Worm (Caenorhabditis elegans) whole organism, late embryonic: Measurements from ENCODE around the gene ocr-4.

Experiments used
- C38D4.7 ChIP-seq: fragments of 200-800 bp; sonication (Bioruptor generic); optimal IDR thresholded peaks from 2 replicates; lab custom pipeline; 2018; ENCODE audit warnings: mild to moderate bottlenecking, missing genetic modification characterization, moderate library complexity, missing compliant biosample characterization
- F13H6.1 ChIP-seq: sonication (generic microtip); optimal IDR thresholded peaks from 2 replicates; lab custom pipeline; 2016; ENCODE audit warnings: missing genetic modification characterization, missing compliant biosample characterization
- K02D7.2 ChIP-seq: sonication (generic microtip); optimal IDR thresholded peaks from 2 replicates; lab custom pipeline; 2017; ENCODE audit warnings: mild to moderate bottlenecking, missing genetic modification characterization, missing compliant biosample characterization
- K09A11.1 ChIP-seq: sonication (generic microtip); optimal IDR thresholded peaks from 2 replicates; lab custom pipeline; 2017; ENCODE audit warnings: antibody characterized with exemption, mild to moderate bottlenecking, missing genetic modification characterization, missing compliant biosample characterization; ENCODE audit not compliant: insufficient read depth
- Y22D7AL.16 ChIP-seq: sonication (generic microtip); optimal IDR thresholded peaks from 2 replicates; lab custom pipeline; 2016; ENCODE audit warnings: missing genetic modification characterization, missing compliant biosample characterization
- ahr-1 ChIP-seq: sonication (generic microtip); optimal IDR thresholded peaks from 2 replicates; lab custom pipeline; 2016; ENCODE audit warnings: missing genetic modification characterization, missing compliant biosample characterization
- ceh-14 ChIP-seq: sonication (generic microtip); optimal IDR thresholded peaks from 2 replicates; lab custom pipeline; 2016; ENCODE audit warnings: missing genotype, missing genetic modification characterization, missing compliant biosample characterization
- ceh-19 ChIP-seq: fragments of 200-800 bp; sonication (Bioruptor generic); optimal IDR thresholded peaks from 2 replicates; lab custom pipeline; 2018; ENCODE audit warnings: mild to moderate bottlenecking, missing genetic modification characterization, missing compliant biosample characterization
- ceh-2 ChIP-seq: sonication (generic microtip); optimal IDR thresholded peaks from 2 replicates; lab custom pipeline; 2016; ENCODE audit warnings: missing genotype, missing genetic modification characterization, missing compliant biosample characterization
- ceh-24 ChIP-seq: sonication (generic microtip); optimal IDR thresholded peaks from 2 replicates; lab custom pipeline; 2016; ENCODE audit warnings: mild to moderate bottlenecking, missing genetic modification characterization, missing compliant biosample characterization
- ceh-30 ChIP-seq: fragments of 150-350 bp; optimal IDR thresholded peaks from 2 replicates; lab custom pipeline; 2014; ENCODE audit warnings: missing biosample characterization, missing genetic modification characterization
- ceh-34 ChIP-seq: sonication (generic microtip); optimal IDR thresholded peaks from 2 replicates; lab custom pipeline; 2016; ENCODE audit warnings: mild to moderate bottlenecking, missing genetic modification characterization, missing compliant biosample characterization
- ceh-6 ChIP-seq: fragments of 200-800 bp; sonication (Bioruptor generic); optimal IDR thresholded peaks from 2 replicates; lab custom pipeline; 2018; ENCODE audit warnings: mild to moderate bottlenecking, missing genetic modification characterization, missing compliant biosample characterization
- ceh-9 ChIP-seq: sonication (generic microtip); optimal IDR thresholded peaks from 2 replicates; lab custom pipeline; 2016; ENCODE audit warnings: mild to moderate bottlenecking, missing genetic modification characterization, inconsistent platforms, missing compliant biosample characterization
- che-1 ChIP-seq: sonication (generic microtip); optimal IDR thresholded peaks from 2 replicates; lab custom pipeline; 2016; ENCODE audit warnings: mild to moderate bottlenecking, missing genetic modification characterization, missing compliant biosample characterization
- elt-2 ChIP-seq: sonication (generic microtip); optimal IDR thresholded peaks from 2 replicates; lab custom pipeline; 2016; ENCODE audit warnings: missing genetic modification reagents, missing genetic modification characterization, missing compliant biosample characterization
- elt-4 ChIP-seq: sonication (generic microtip); optimal IDR thresholded peaks from 2 replicates; lab custom pipeline; 2016; ENCODE audit warnings: missing genetic modification characterization, missing compliant biosample characterization
- ets-4 ChIP-seq: sonication (generic microtip); optimal IDR thresholded peaks from 2 replicates; lab custom pipeline; 2016; ENCODE audit warnings: missing genetic modification characterization, missing compliant biosample characterization
- eyg-1 ChIP-seq: sonication (generic microtip); optimal IDR thresholded peaks from 2 replicates; lab custom pipeline; 2016; ENCODE audit warnings: missing genotype, missing genetic modification characterization, missing compliant biosample characterization
- fax-1 ChIP-seq: sonication (generic microtip); optimal IDR thresholded peaks from 2 replicates; lab custom pipeline; 2016; ENCODE audit warnings: missing genotype, missing genetic modification characterization, missing compliant biosample characterization
- gmeb-2 ChIP-seq: sonication (generic microtip); optimal IDR thresholded peaks from 2 replicates; lab custom pipeline; 2016; ENCODE audit warnings: missing genetic modification characterization, inconsistent platforms, missing compliant biosample characterization
- hlh-15 ChIP-seq: sonication (generic microtip); optimal IDR thresholded peaks from 2 replicates; lab custom pipeline; 2016; ENCODE audit warnings: missing genetic modification characterization, missing compliant biosample characterization
- hlh-30 ChIP-seq: sonication (generic microtip); optimal IDR thresholded peaks from 2 replicates; lab custom pipeline; 2017; ENCODE audit warnings: antibody characterized with exemption, missing genetic modification characterization, missing compliant biosample characterization; ENCODE audit not compliant: insufficient read depth
- hlh-6 ChIP-seq: sonication (generic microtip); optimal IDR thresholded peaks from 2 replicates; lab custom pipeline; 2016; ENCODE audit warnings: missing genotype, missing genetic modification characterization, missing compliant biosample characterization
- hlh-8 ChIP-seq: sonication (generic microtip); optimal IDR thresholded peaks from 2 replicates; lab custom pipeline; 2016; ENCODE audit warnings: missing genotype, missing genetic modification characterization, missing compliant biosample characterization
- lim-6 ChIP-seq: sonication (generic microtip); optimal IDR thresholded peaks from 2 replicates; lab custom pipeline; 2016; ENCODE audit warnings: missing genetic modification characterization, missing compliant biosample characterization
- lin-11 ChIP-seq: fragments of 200-800 bp; sonication (Bioruptor generic); optimal IDR thresholded peaks from 2 replicates; lab custom pipeline; 2018; ENCODE audit warnings: mild to moderate bottlenecking, missing genetic modification characterization, missing compliant biosample characterization
- madf-2 ChIP-seq: sonication (generic microtip); optimal IDR thresholded peaks from 2 replicates; lab custom pipeline; 2017; ENCODE audit warnings: missing genetic modification characterization, missing compliant biosample characterization
- nhr-11 ChIP-seq: fragments of 150-350 bp; optimal IDR thresholded peaks from 2 replicates; lab custom pipeline; 2014; ENCODE audit warnings: missing biosample characterization, missing genetic modification characterization
- npax-4 ChIP-seq: sonication (generic microtip); optimal IDR thresholded peaks from 2 replicates; lab custom pipeline; 2016; ENCODE audit warnings: missing genetic modification characterization, missing compliant biosample characterization
- odd-2 ChIP-seq: sonication (generic microtip); optimal IDR thresholded peaks from 2 replicates; lab custom pipeline; 2017; ENCODE audit warnings: antibody characterized with exemption, mild to moderate bottlenecking, missing genetic modification characterization, missing compliant biosample characterization
- pat-9 ChIP-seq: fragments of 200-800 bp; sonication (Bioruptor generic); optimal IDR thresholded peaks from 2 replicates; lab custom pipeline; 2018; ENCODE audit warnings: mild to moderate bottlenecking, missing genetic modification characterization, moderate library complexity, missing compliant biosample characterization
- pha-4 ChIP-seq: fragments of 150-350 bp; optimal IDR thresholded peaks from 2 replicates; lab custom pipeline; 2018; ENCODE audit warnings: missing biosample characterization, missing genetic modification reagents, missing genetic modification characterization
- pqm-1 ChIP-seq: sonication (generic microtip); optimal IDR thresholded peaks from 2 replicates; lab custom pipeline; 2016; ENCODE audit warnings: missing genetic modification characterization, missing compliant biosample characterization
- ref-2 ChIP-seq: sonication (generic microtip); optimal IDR thresholded peaks from 2 replicates; lab custom pipeline; 2016; ENCODE audit warnings: missing genetic modification characterization, missing compliant biosample characterization
- sox-2 ChIP-seq: fragments of 200-800 bp; sonication (Bioruptor generic); IDR thresholded peaks from 2 replicates; pipeline ENCODE4 v1.3.6; 2022; ENCODE audit warnings: missing genetic modification reagents, missing genetic modification characterization, missing compliant biosample characterization
- sox-4 ChIP-seq: sonication (generic microtip); optimal IDR thresholded peaks from 2 replicates; lab custom pipeline; 2017; ENCODE audit warnings: mild to moderate bottlenecking, missing genetic modification characterization, inconsistent platforms, missing compliant biosample characterization
- syd-9 ChIP-seq: sonication (generic microtip); optimal IDR thresholded peaks from 2 replicates; lab custom pipeline; 2016; ENCODE audit warnings: mild to moderate bottlenecking, missing genetic modification characterization, moderate library complexity, missing compliant biosample characterization
- tbx-2 ChIP-seq: sonication (generic microtip); optimal IDR thresholded peaks from 2 replicates; lab custom pipeline; 2016; ENCODE audit warnings: missing genetic modification characterization, missing compliant biosample characterization
- tbx-7 ChIP-seq: sonication (generic microtip); optimal IDR thresholded peaks from 2 replicates; lab custom pipeline; 2016; ENCODE audit warnings: missing genotype, missing genetic modification characterization, missing compliant biosample characterization
- ttx-3 ChIP-seq: sonication (generic microtip); optimal IDR thresholded peaks from 2 replicates; lab custom pipeline; 2016; ENCODE audit warnings: missing genetic modification reagents, missing genetic modification characterization, missing compliant biosample characterization
- unc-42 ChIP-seq: sonication (generic microtip); optimal IDR thresholded peaks from 2 replicates; lab custom pipeline; 2016; ENCODE audit warnings: missing genotype, missing genetic modification characterization, missing compliant biosample characterization
- unc-55 ChIP-seq: sonication (generic microtip); optimal IDR thresholded peaks from 2 replicates; lab custom pipeline; 2017; ENCODE audit warnings: missing biosample characterization, missing genetic modification reagents, missing genetic modification characterization
- unc-86 ChIP-seq: sonication (generic microtip); optimal IDR thresholded peaks from 2 replicates; lab custom pipeline; 2016; ENCODE audit warnings: missing genetic modification characterization, missing compliant biosample characterization
- zip-5 ChIP-seq: sonication (generic microtip); optimal IDR thresholded peaks from 2 replicates; lab custom pipeline; 2016; ENCODE audit warnings: missing genetic modification characterization, missing compliant biosample characterization

The ocr-4 gene

ce11 chrIV:7344020-7344419 lies 11.4 kb upstream of the ocr-4 start:
- TF ChIP-seq K09A11.1 (tag; lab: Kevin White, UChicago): no peak
- TF ChIP-seq ahr-1 (tag; lab: Kevin White, UChicago): no peak
- TF ChIP-seq che-1: no peak
- no peak for TF ChIP-seq zip-5 (tag; lab: Kevin White, UChicago)
- TF ChIP-seq pha-4 (tag; lab: Kevin White, UChicago): no peak
- TF ChIP-seq tbx-2 (tag; lab: Kevin White, UChicago): no peak
- TF ChIP-seq tbx-7: no peak
- TF ChIP-seq elt-2: no peak
- no peak for TF ChIP-seq gmeb-2 (tag; lab: Kevin White, UChicago)
- no peak for TF ChIP-seq hlh-8 (tag; lab: Kevin White, UChicago)
- TF ChIP-seq ceh-9 (tag; lab: Kevin White, UChicago): no peak
- TF ChIP-seq unc-42: no peak
- no peak for TF ChIP-seq nhr-11 (tag; lab: Kevin White, UChicago)

ce11 chrIV:7342144-7342543 lies 9.5 kb upstream of the ocr-4 start:
- TF ChIP-seq F13H6.1 (tag; lab: Kevin White, UChicago) (no peak), ceh-6 (no peak), unc-86 (tag; lab: Kevin White, UChicago) (no peak), npax-4 (tag; lab: Kevin White, UChicago) (no peak), odd-2 (tag; lab: Kevin White, UChicago) (no peak), ceh-30 (tag; lab: Kevin White, UChicago) (no peak), che-1 (no peak), hlh-6 (tag; lab: Kevin White, UChicago) (no peak)
- TF ChIP-seq, all 69 proteins: peak for 0

ce11 chrIV:7339095-7339494 lies 6.5 kb upstream of the ocr-4 start:
- TF ChIP-seq ceh-24 (tag; lab: Kevin White, UChicago): no peak
- TF ChIP-seq hlh-15 (tag; lab: Kevin White, UChicago): no peak
- TF ChIP-seq lim-6: no peak
- no peak for TF ChIP-seq syd-9 (tag; lab: Kevin White, UChicago)
- TF ChIP-seq pat-9 (tag; lab: Kevin White, UChicago): no peak
- TF ChIP-seq ceh-34 (tag; lab: Kevin White, UChicago): no peak

ce11 chrIV:7338042-7338441 lies 5.4 kb upstream of the ocr-4 start:
- TF ChIP-seq sox-2 (GFP tag; lab: Robert Waterston, UW): no peak
- TF ChIP-seq eyg-1 (tag; lab: Kevin White, UChicago): no peak
- TF ChIP-seq madf-2 (tag; lab: Kevin White, UChicago): no peak
- TF ChIP-seq ceh-2 (tag; lab: Kevin White, UChicago): no peak
- TF ChIP-seq elt-2: no peak
- TF ChIP-seq pqm-1 (tag; lab: Kevin White, UChicago): no peak
- no peak for TF ChIP-seq K02D7.2 (tag; lab: Kevin White, UChicago)
- no peak for TF ChIP-seq elt-4 (tag; lab: Kevin White, UChicago)
- TF ChIP-seq syd-9 (tag; lab: Kevin White, UChicago): no peak
- TF ChIP-seq F13H6.1 (tag; lab: Kevin White, UChicago): no peak

- no peak for TF ChIP-seq ceh-14 (tag; lab: Kevin White, UChicago)
- no peak for TF ChIP-seq fax-1 (tag; lab: Kevin White, UChicago)
- TF ChIP-seq hlh-30 (tag; lab: Kevin White, UChicago): no peak
- TF ChIP-seq ttx-3 (tag; lab: Kevin White, UChicago): no peak
- TF ChIP-seq ceh-34 (tag; lab: Kevin White, UChicago): no peak
- TF ChIP-seq syd-9 (tag; lab: Kevin White, UChicago): no peak
- no peak for TF ChIP-seq ets-4 (tag; lab: Kevin White, UChicago)
- no peak for TF ChIP-seq ceh-19
- TF ChIP-seq elt-4 (tag; lab: Kevin White, UChicago): no peak
- no peak for TF ChIP-seq C38D4.7 (GFP tag; lab: Kevin White, UChicago)
- TF ChIP-seq sox-4 (tag; lab: Kevin White, UChicago): no peak
- no peak for TF ChIP-seq unc-55 (GFP tag; lab: Kevin White, UChicago)
- no peak for TF ChIP-seq ref-2 (tag; lab: Kevin White, UChicago)
- TF ChIP-seq tbx-7: no peak
- no peak for TF ChIP-seq ceh-9 (tag; lab: Kevin White, UChicago)
- TF ChIP-seq lin-11 (tag; lab: Kevin White, UChicago): no peak
- TF ChIP-seq zip-5 (tag; lab: Kevin White, UChicago): no peak
- no peak for TF ChIP-seq Y22D7AL.16 (tag; lab: Kevin White, UChicago)
- no peak for TF ChIP-seq F13H6.1 (tag; lab: Kevin White, UChicago)
- TF ChIP-seq npax-4 (tag; lab: Kevin White, UChicago): no peak
These were observed 3.7 kb downstream of the ocr-4 start, which contains the start of gene sqst-2 for ce11 chrIV:7328918-7329317. sqst-2 (minus strand) TSS chrIV:7328975.
